Fruit fly (Drosophila melanogaster) whole organism, embryonic: ENCODE data around the gene Bhmt.

ENCODE experiments used
- Abd-B ChIP-seq: fragments of 200-800 bp; sonication (Bioruptor generic); optimal IDR thresholded peaks from 2 replicates; lab custom pipeline; 2018; ENCODE audit warnings: missing biosample characterization, mild to moderate bottlenecking, missing genetic modification characterization, moderate library complexity
- Antp ChIP-seq: fragments of 200-800 bp; sonication (Bioruptor generic); optimal IDR thresholded peaks from 3 replicates; lab custom pipeline; 2016; ENCODE audit warnings: missing biosample characterization, missing genetic modification characterization
- Atf6 ChIP-seq: fragments of 200-800 bp; sonication (Bioruptor generic); IDR thresholded peaks from 2 replicates; pipeline ENCODE4 v1.3.6; 2022; ENCODE audit warnings: missing biosample characterization, missing genetic modification characterization
- BEAF-32 ChIP-seq: fragments of 200-800 bp; sonication (Bioruptor generic); optimal IDR thresholded peaks from 3 replicates; lab custom pipeline; 2017; ENCODE audit warnings: missing biosample characterization, missing genetic modification characterization, mild to moderate bottlenecking, moderate library complexity, missing genetic modification reagents
- Bdp1 ChIP-seq: fragments of 200-800 bp; sonication (Bioruptor generic); optimal IDR thresholded peaks from 3 replicates; lab custom pipeline; 2016; ENCODE audit warnings: missing biosample characterization, missing genetic modification characterization
- Bteb2 ChIP-seq: fragments of 200-800 bp; sonication (Bioruptor generic); optimal IDR thresholded peaks from 2 replicates; lab custom pipeline; 2016; ENCODE audit warnings: missing biosample characterization, missing genetic modification characterization
- CG10366 ChIP-seq: fragments of 200-800 bp; sonication (Bioruptor generic); IDR thresholded peaks from 2 replicates; pipeline ENCODE4 v1.3.6; 2022; ENCODE audit warnings: missing biosample characterization, missing genetic modification characterization
- CG10979 ChIP-seq: fragments of 200-800 bp; sonication (Bioruptor generic); optimal IDR thresholded peaks from 2 replicates; lab custom pipeline; 2018; ENCODE audit warnings: missing biosample characterization, mild to moderate bottlenecking, missing genetic modification characterization, moderate library complexity
- CG11504 ChIP-seq: fragments of 200-800 bp; sonication (Bioruptor generic); optimal IDR thresholded peaks from 3 replicates; lab custom pipeline; 2019; ENCODE audit warnings: missing biosample characterization, mild to moderate bottlenecking, missing genetic modification characterization, moderate library complexity
- CG12769 ChIP-seq: fragments of 200-800 bp; sonication (Bioruptor generic); optimal IDR thresholded peaks from 2 replicates; lab custom pipeline; 2019; ENCODE audit warnings: missing biosample characterization, mild to moderate bottlenecking, missing genetic modification characterization, moderate library complexity
- CG13123 ChIP-seq: fragments of 200-800 bp; sonication (Bioruptor generic); optimal IDR thresholded peaks from 2 replicates; lab custom pipeline; 2016; ENCODE audit warnings: missing biosample characterization, missing genetic modification characterization
- CG13624 ChIP-seq: fragments of 200-800 bp; sonication (Bioruptor generic); optimal IDR thresholded peaks from 2 replicates; lab custom pipeline; 2016; ENCODE audit warnings: missing biosample characterization, missing genetic modification characterization
- CG13775 ChIP-seq: fragments of 200-800 bp; sonication (Bioruptor generic); optimal IDR thresholded peaks from 3 replicates; lab custom pipeline; 2017; ENCODE audit warnings: missing biosample characterization, mild to moderate bottlenecking, missing genetic modification characterization
- CG14050 ChIP-seq: fragments of 200-800 bp; sonication (Bioruptor generic); IDR thresholded peaks from 3 replicates; pipeline ENCODE4 v1.3.6; 2022; ENCODE audit warnings: missing biosample characterization, missing genetic modification characterization
- CG17568 ChIP-seq: fragments of 200-800 bp; sonication (Bioruptor generic); optimal IDR thresholded peaks from 2 replicates; lab custom pipeline; 2018; ENCODE audit warnings: missing biosample characterization, mild to moderate bottlenecking, missing genetic modification characterization, moderate library complexity
- CG6175 ChIP-seq: fragments of 200-800 bp; sonication (Bioruptor generic); IDR thresholded peaks from 3 replicates; pipeline ENCODE4 v1.3.6; 2022; ENCODE audit warnings: missing biosample characterization, missing genetic modification characterization
- CG6765 ChIP-seq: fragments of 200-800 bp; sonication (Bioruptor generic); optimal IDR thresholded peaks from 3 replicates; lab custom pipeline; 2017; ENCODE audit warnings: missing biosample characterization, mild to moderate bottlenecking, missing genetic modification characterization
- CG7839 ChIP-seq: fragments of 200-800 bp; sonication (Bioruptor generic); optimal IDR thresholded peaks from 3 replicates; lab custom pipeline; 2018; ENCODE audit warnings: missing biosample characterization, mild to moderate bottlenecking, missing genetic modification characterization, moderate library complexity
- CG7928 ChIP-seq: fragments of 200-800 bp; sonication (Bioruptor generic); optimal IDR thresholded peaks from 2 replicates; lab custom pipeline; 2017; ENCODE audit warnings: missing biosample characterization, mild to moderate bottlenecking, missing genetic modification characterization
- CG7987 ChIP-seq: fragments of 200-800 bp; sonication (Bioruptor generic); optimal IDR thresholded peaks from 2 replicates; lab custom pipeline; 2018; ENCODE audit warnings: missing biosample characterization, mild to moderate bottlenecking, missing genetic modification characterization, moderate library complexity
- D ChIP-seq, 2 experiments: fragments of 200-800 bp in 1 of 2; fragments of >200 bp in 1 of 2; sonication (Bioruptor generic) in 1 of 2; optimal IDR thresholded peaks; 2 replicates in 1 of 2; 3 replicates in 1 of 2; lab custom pipeline; 2017; ENCODE audit warnings: mild to moderate bottlenecking in 1 of 2, missing biosample characterization in 1 of 2, missing genetic modification characterization in 1 of 2, missing genetic modification reagents in 1 of 2
- D19B ChIP-seq: fragments of 200-800 bp; sonication (Bioruptor generic); optimal IDR thresholded peaks from 2 replicates; lab custom pipeline; 2017; ENCODE audit warnings: missing biosample characterization, mild to moderate bottlenecking, missing genetic modification characterization
- Dad ChIP-seq: fragments of 200-800 bp; sonication (Bioruptor generic); optimal IDR thresholded peaks from 3 replicates; lab custom pipeline; 2016; ENCODE audit warnings: missing biosample characterization, missing genetic modification characterization
- Deaf1 ChIP-seq: fragments of 200-800 bp; optimal IDR thresholded peaks from 3 replicates; lab custom pipeline; 2019; ENCODE audit warnings: missing biosample characterization, mild to moderate bottlenecking, missing genetic modification characterization, moderate library complexity
- Dp ChIP-seq: fragments of 200-800 bp; sonication (Bioruptor generic); optimal IDR thresholded peaks from 2 replicates; lab custom pipeline; 2018; ENCODE audit warnings: missing biosample characterization, mild to moderate bottlenecking, missing genetic modification characterization, moderate library complexity
- Dref ChIP-seq: fragments of 200-800 bp; sonication (Bioruptor generic); IDR thresholded peaks from 2 replicates; pipeline ENCODE4 v1.3.6; 2022; ENCODE audit warnings: missing biosample characterization, missing genetic modification characterization
- E2f2 ChIP-seq: fragments of 200-800 bp; sonication (Bioruptor generic); IDR thresholded peaks from 2 replicates; pipeline ENCODE4 v1.3.6; 2022; ENCODE audit warnings: missing biosample characterization, missing genetic modification characterization
- Fer2 ChIP-seq: fragments of 200-800 bp; sonication (Bioruptor generic); optimal IDR thresholded peaks from 2 replicates; lab custom pipeline; 2018; ENCODE audit warnings: missing biosample characterization, mild to moderate bottlenecking, missing genetic modification characterization, moderate library complexity
- GATAe ChIP-seq: fragments of 200-800 bp; sonication (Bioruptor generic); conservative IDR thresholded peaks from 2 replicates; pipeline ENCODE4 v1.3.6; 2022; ENCODE audit warnings: missing biosample characterization, missing genetic modification characterization
- H2.0 ChIP-seq: fragments of 200-800 bp; sonication (Bioruptor generic); IDR thresholded peaks from 2 replicates; pipeline ENCODE4 v1.3.6; 2022; ENCODE audit warnings: missing biosample characterization, missing genetic modification characterization
- Hr78 ChIP-seq, 2 experiments: fragments of 200-800 bp in 1 of 2; fragments of >200 bp in 1 of 2; sonication (Bioruptor generic) in 1 of 2; optimal IDR thresholded peaks; 2 replicates each; lab custom pipeline; 2017 to 2019; ENCODE audit warnings: missing biosample characterization in 2 of 2, missing genetic modification characterization in 2 of 2, mild to moderate bottlenecking in 1 of 2, moderate library complexity in 1 of 2
- Nf-YC ChIP-seq: fragments of 200-800 bp; optimal IDR thresholded peaks from 3 replicates; lab custom pipeline; 2019; ENCODE audit warnings: missing biosample characterization, mild to moderate bottlenecking, missing genetic modification characterization, moderate library complexity
- NfI ChIP-seq: fragments of 200-800 bp; sonication (Bioruptor generic); optimal IDR thresholded peaks from 3 replicates; lab custom pipeline; 2018; ENCODE audit warnings: missing biosample characterization, mild to moderate bottlenecking, missing genetic modification characterization, moderate library complexity
- Sox100B ChIP-seq: fragments of 200-800 bp; sonication (Bioruptor generic); optimal IDR thresholded peaks from 3 replicates; lab custom pipeline; 2018; ENCODE audit warnings: missing biosample characterization, mild to moderate bottlenecking, missing genetic modification characterization
- Usf ChIP-seq: fragments of 200-800 bp; sonication (Bioruptor generic); optimal IDR thresholded peaks from 2 replicates; lab custom pipeline; 2017; ENCODE audit warnings: missing genotype, missing biosample characterization, missing genetic modification characterization
- amos ChIP-seq: fragments of 200-800 bp; sonication (Bioruptor generic); IDR thresholded peaks from 2 replicates; pipeline ENCODE4 v1.3.6; 2022; ENCODE audit warnings: missing biosample characterization, missing genetic modification characterization; ENCODE audit not compliant: partially characterized antibody
- bigmax ChIP-seq: fragments of 200-800 bp; sonication (Bioruptor generic); optimal IDR thresholded peaks from 2 replicates; lab custom pipeline; 2018; ENCODE audit warnings: missing biosample characterization, mild to moderate bottlenecking, missing genetic modification characterization
- btn ChIP-seq: fragments of 200-800 bp; sonication (Bioruptor generic); optimal IDR thresholded peaks from 2 replicates; lab custom pipeline; 2016; ENCODE audit warnings: missing biosample characterization, missing genetic modification characterization
- crc ChIP-seq: fragments of 200-800 bp; sonication (Bioruptor generic); optimal IDR thresholded peaks from 2 replicates; lab custom pipeline; 2016; ENCODE audit warnings: missing biosample characterization, missing genetic modification characterization
- fru ChIP-seq: fragments of >200 bp; optimal IDR thresholded peaks from 2 replicates; lab custom pipeline; 2017
- hbn ChIP-seq: fragments of 200-800 bp; sonication (Bioruptor generic); IDR thresholded peaks from 2 replicates; pipeline ENCODE4 v1.3.6; 2022; ENCODE audit warnings: missing biosample characterization, missing genetic modification characterization; ENCODE audit not compliant: partially characterized antibody
- mam ChIP-seq: fragments of 200-800 bp; sonication (Bioruptor generic); optimal IDR thresholded peaks from 3 replicates; lab custom pipeline; 2016; ENCODE audit warnings: missing biosample characterization, missing genetic modification characterization
- pan ChIP-seq, 4 experiments: fragments of >200 bp in 3 of 4; fragments of 200-800 bp in 1 of 4; sonication (Bioruptor generic) in 1 of 4; optimal IDR thresholded peaks in 3 of 4; IDR thresholded peaks in 1 of 4; 2 replicates each; pipeline versions ENCODE4 v1.3.6 to Lab custom; 2017 to 2022; ENCODE audit warnings: missing biosample characterization in 2 of 4, missing genetic modification characterization in 2 of 4, mixed read lengths in 1 of 4
- pb ChIP-seq: fragments of 200-800 bp; sonication (Bioruptor generic); optimal IDR thresholded peaks from 3 replicates; lab custom pipeline; 2016; ENCODE audit warnings: missing biosample characterization, missing genetic modification characterization
- pho ChIP-seq: fragments of 200-800 bp; sonication (Bioruptor generic); optimal IDR thresholded peaks from 2 replicates; lab custom pipeline; 2016; ENCODE audit warnings: missing biosample characterization, missing genetic modification characterization
- row ChIP-seq: fragments of 200-800 bp; sonication (Bioruptor generic); IDR thresholded peaks from 3 replicates; pipeline ENCODE4 v1.3.6; 2022; ENCODE audit warnings: missing biosample characterization, missing genetic modification characterization
- sim ChIP-seq: fragments of 200-800 bp; sonication (Bioruptor generic); IDR thresholded peaks from 2 replicates; pipeline ENCODE4 v1.3.6; 2022; ENCODE audit warnings: missing biosample characterization, missing genetic modification characterization
- slou ChIP-seq: fragments of 200-800 bp; sonication (Bioruptor generic); optimal IDR thresholded peaks from 3 replicates; lab custom pipeline; 2016; ENCODE audit warnings: missing biosample characterization, missing genetic modification characterization
- sqz ChIP-seq: fragments of 200-800 bp; sonication (Bioruptor generic); optimal IDR thresholded peaks from 3 replicates; lab custom pipeline; 2018; ENCODE audit warnings: missing biosample characterization, mild to moderate bottlenecking, missing genetic modification characterization
- twi ChIP-seq: fragments of 200-800 bp; optimal IDR thresholded peaks from 2 replicates; lab custom pipeline; 2019; ENCODE audit warnings: missing biosample characterization, mild to moderate bottlenecking, missing genetic modification characterization, moderate library complexity

The Bhmt gene

dm6 chr2L:18966844-18967243, 9.7 kb upstream of the Bhmt start (continued):
- TF ChIP-seq D (optimal IDR thresholded peaks at IDR 0.05; lab: Kevin White, UChicago), result no peak
- no peak for TF ChIP-seq D (GFP tag; optimal IDR thresholded peaks at IDR 0.05; lab: Kevin White, UChicago)
- no peak for TF ChIP-seq amos
- no peak for TF ChIP-seq CG7928
- TF ChIP-seq Dp (GFP tag; lab: Kevin White, UChicago), result no peak
- peak; percentile 33 for TF ChIP-seq Abd-B (GFP tag; lab: Kevin White, UChicago)
- peak; percentile 69 for TF ChIP-seq row
- TF ChIP-seq slou (GFP tag; lab: Kevin White, UChicago), result no peak
- peak; percentile 26 for TF ChIP-seq Sox100B (GFP tag; lab: Kevin White, UChicago)
- TF ChIP-seq Bdp1 (GFP tag; lab: Kevin White, UChicago), result no peak
- TF ChIP-seq H2.0 (GFP tag; lab: Robert Waterston, UW), result no peak
- no peak for TF ChIP-seq mam (GFP tag; lab: Kevin White, UChicago)
- TF ChIP-seq bigmax (GFP tag; lab: Kevin White, UChicago), result no peak
- peak; percentile 33; the same call in 1 of the 2 replicates for TF ChIP-seq E2f2
- TF ChIP-seq pan (optimal IDR thresholded peaks at IDR 0.05; lab: Kevin White, UChicago), result no peak
- peak in 1 of 2 experiments; percentile 74 for TF ChIP-seq pan (GFP tag; optimal IDR thresholded peaks at IDR 0.05 in 1 of 2, IDR thresholded peaks at IDR 0.05 in 1 of 2)
- TF ChIP-seq pb (GFP tag; lab: Kevin White, UChicago), result no peak
- no peak for TF ChIP-seq hbn (GFP tag; lab: Robert Waterston, UW)
- no peak for TF ChIP-seq Dad (GFP tag; lab: Kevin White, UChicago)
- no peak for TF ChIP-seq CG6175 (GFP tag; lab: Robert Waterston, UW)
- no peak for TF ChIP-seq BEAF-32 (GFP tag; lab: Kevin White, UChicago)
- no peak for TF ChIP-seq CG17568 (GFP tag; lab: Kevin White, UChicago)
- peak; percentile 37 for TF ChIP-seq NfI (GFP tag; lab: Kevin White, UChicago)
- peak; percentile 36 for TF ChIP-seq Nf-YC (tag; lab: Kevin White, UChicago)
- TF ChIP-seq CG13123 (GFP tag; lab: Kevin White, UChicago), result no peak
- peak; percentile 82 for TF ChIP-seq D19B (GFP tag; lab: Kevin White, UChicago)
- TF ChIP-seq CG7987, result no peak
- TF ChIP-seq Fer2 (tag; lab: Kevin White, UChicago), result no peak
- TF ChIP-seq crc (GFP tag; lab: Kevin White, UChicago), result no peak
- no peak for TF ChIP-seq sim (GFP tag; lab: Robert Waterston, UW)
- TF ChIP-seq Atf6 (GFP tag; lab: Robert Waterston, UW), result peak; percentile 75
- TF ChIP-seq Usf (GFP tag; lab: Kevin White, UChicago), result no peak
- no peak for TF ChIP-seq btn (GFP tag; lab: Kevin White, UChicago)
- no peak for TF ChIP-seq Deaf1 (tag; lab: Kevin White, UChicago)
- no peak for TF ChIP-seq CG13624 (GFP tag; lab: Kevin White, UChicago)
- no peak for TF ChIP-seq Bteb2
- no peak for TF ChIP-seq CG12769 (tag; lab: Kevin White, UChicago)
- peak; percentile 33; the same call in 1 of the 2 replicates for TF ChIP-seq CG10366 (GFP tag; lab: Robert Waterston, UW)
- no peak for TF ChIP-seq GATAe (GFP tag; lab: Robert Waterston, UW)
- no peak for TF ChIP-seq Dref
- TF ChIP-seq CG13775, result peak; percentile 24
- no peak for TF ChIP-seq sqz (GFP tag; lab: Kevin White, UChicago)
- no peak for TF ChIP-seq twi (tag; lab: Kevin White, UChicago)
- TF ChIP-seq CG6765 (GFP tag; lab: Kevin White, UChicago), result peak; percentile 61
- no peak for TF ChIP-seq CG10979 (tag; lab: Kevin White, UChicago)
- TF ChIP-seq pho, result no peak
- peak; percentile 36 for TF ChIP-seq CG11504 (tag; lab: Kevin White, UChicago)
- TF ChIP-seq CG7839 (tag; lab: Kevin White, UChicago), result peak; percentile 54
- TF ChIP-seq Antp (GFP tag; lab: Kevin White, UChicago), result no peak
- TF ChIP-seq Hr78 (GFP tag; optimal IDR thresholded peaks at IDR 0.05; lab: Kevin White, UChicago), result no peak
- TF ChIP-seq fru, result no peak
- no peak for TF ChIP-seq CG14050 (GFP tag; lab: Robert Waterston, UW)
